In the genomic region with DNA sequence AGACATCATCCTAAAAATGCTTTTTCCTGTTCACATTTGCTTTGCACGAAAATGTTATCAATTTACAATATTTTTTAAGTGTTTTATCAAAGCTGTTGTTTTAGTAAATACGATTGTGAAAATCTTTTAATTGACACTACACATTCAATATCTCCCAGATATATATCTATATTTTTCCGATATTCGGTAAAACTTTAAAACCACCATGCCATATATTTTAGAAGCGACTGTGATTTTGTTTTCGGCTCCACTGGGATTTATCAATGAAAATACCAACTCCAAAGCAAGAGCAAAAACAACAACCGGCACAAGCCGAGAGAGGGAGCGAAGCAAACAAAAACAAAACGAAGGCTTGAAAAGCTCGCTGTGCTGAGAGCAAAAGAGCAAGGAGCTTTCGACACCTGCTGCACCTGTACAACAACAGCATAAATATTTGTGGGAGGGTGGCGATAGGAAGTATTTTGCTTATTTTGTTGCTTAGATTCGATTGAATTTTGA, we compare ENCODE assay signal across 1 fruit fly cellular context.
TF ChIP-seq lines count a peak whose summit lies in the region.

No protein-coding gene starts in this region.

TF ChIP-seq in whole organism, embryonic, 481 proteins besides CTCF, POLR2A, EP300 and RAD21 (continued from another document and continues in another):
- TF ChIP-seq tap (tag; optimal IDR thresholded peaks at IDR 0.05; lab: Kevin White, UChicago), result peak; percentile 37
- TF ChIP-seq stc (GFP tag; IDR thresholded peaks at IDR 0.05; lab: Robert Waterston, UW), result no peak
- peak; percentile 27 for TF ChIP-seq CG4854 (GFP tag; optimal IDR thresholded peaks at IDR 0.05; lab: Kevin White, UChicago)
- no peak for TF ChIP-seq pfk (GFP tag; optimal IDR thresholded peaks at IDR 0.05; lab: Kevin White, UChicago)
- TF ChIP-seq CG7963 (GFP tag; IDR thresholded peaks at IDR 0.05; lab: Robert Waterston, UW; ENCODE audit: partially characterized antibody), result no peak
- TF ChIP-seq pho (GFP tag; optimal IDR thresholded peaks at IDR 0.05; lab: Kevin White, UChicago), result peak; percentile 43
- no peak for TF ChIP-seq Doc2 (GFP tag; IDR thresholded peaks at IDR 0.05; lab: Robert Waterston, UW)
- peak; percentile 90 for TF ChIP-seq CG15073 (GFP tag; optimal IDR thresholded peaks at IDR 0.05; lab: Kevin White, UChicago)
- TF ChIP-seq CG10209 (GFP tag; optimal IDR thresholded peaks at IDR 0.05; lab: Kevin White, UChicago), result peak; percentile 42
- TF ChIP-seq Ptx1 (GFP tag; IDR thresholded peaks at IDR 0.05; lab: Robert Waterston, UW), result peak; percentile 32; the same call in 1 of the 2 replicates
- peak; percentile 12 for TF ChIP-seq CG12659 (GFP tag; optimal IDR thresholded peaks at IDR 0.05; lab: Kevin White, UChicago)
- peak; percentile 57 for TF ChIP-seq CG13424 (tag; optimal IDR thresholded peaks at IDR 0.05; lab: Kevin White, UChicago)
- TF ChIP-seq ac (GFP tag; optimal IDR thresholded peaks at IDR 0.05; lab: Kevin White, UChicago), result no peak
- TF ChIP-seq CG13296 (GFP tag; optimal IDR thresholded peaks at IDR 0.05; lab: Kevin White, UChicago), result peak; percentile 53
- peak; percentile 3 for TF ChIP-seq CG13775 (GFP tag; optimal IDR thresholded peaks at IDR 0.05; lab: Kevin White, UChicago)
- TF ChIP-seq sc (optimal IDR thresholded peaks at IDR 0.05; lab: Kevin White, UChicago), result no peak
- no peak for TF ChIP-seq sc (GFP tag; optimal IDR thresholded peaks at IDR 0.05; lab: Kevin White, UChicago)
- peak; percentile 53 for TF ChIP-seq grau (tag; optimal IDR thresholded peaks at IDR 0.05; lab: Kevin White, UChicago)
- TF ChIP-seq prd (optimal IDR thresholded peaks at IDR 0.05; lab: Kevin White, UChicago), result no peak
- TF ChIP-seq prd (GFP tag; IDR thresholded peaks at IDR 0.05; lab: Robert Waterston, UW), result 0 out of 3 replicates have a peak, but pooled peaks have one; percentile 11
- TF ChIP-seq CG8290 (GFP tag; optimal IDR thresholded peaks at IDR 0.05; lab: Kevin White, UChicago), result no peak
- TF ChIP-seq CG8290 (tag; optimal IDR thresholded peaks at IDR 0.05; lab: Kevin White, UChicago), result no peak
- TF ChIP-seq CG18764 (GFP tag; optimal IDR thresholded peaks at IDR 0.05; lab: Kevin White, UChicago), result no peak
- TF ChIP-seq Dad (GFP tag; optimal IDR thresholded peaks at IDR 0.05; lab: Kevin White, UChicago), result no peak
- TF ChIP-seq ATbp (GFP tag; optimal IDR thresholded peaks at IDR 0.05; lab: Kevin White, UChicago), result peak; percentile 44
- no peak for TF ChIP-seq Optix (GFP tag; IDR thresholded peaks at IDR 0.05; lab: Robert Waterston, UW)
- TF ChIP-seq ci (GFP tag; IDR thresholded peaks at IDR 0.05; lab: Robert Waterston, UW), result no peak
- TF ChIP-seq Hey (tag; optimal IDR thresholded peaks at IDR 0.05; lab: Kevin White, UChicago), result no peak
- TF ChIP-seq CG9876 (GFP tag; optimal IDR thresholded peaks at IDR 0.05; lab: Kevin White, UChicago), result no peak
- no peak for TF ChIP-seq CG11696 (GFP tag; IDR thresholded peaks at IDR 0.05; lab: Robert Waterston, UW)
- no peak for TF ChIP-seq nerfin-2 (GFP tag; IDR thresholded peaks at IDR 0.05; lab: Robert Waterston, UW; ENCODE audit: partially characterized antibody)
- no peak for TF ChIP-seq bbx (GFP tag; IDR thresholded peaks at IDR 0.05; lab: Robert Waterston, UW; ENCODE audit: partially characterized antibody)
- peak; percentile 33 for TF ChIP-seq CG17385 (GFP tag; optimal IDR thresholded peaks at IDR 0.05; lab: Kevin White, UChicago)
- peak; percentile 25; the same call in 1 of the 2 replicates for TF ChIP-seq CG3847 (GFP tag; IDR thresholded peaks at IDR 0.05; lab: Robert Waterston, UW)
- TF ChIP-seq CG12744 (GFP tag; optimal IDR thresholded peaks at IDR 0.05; lab: Kevin White, UChicago), result peak; percentile 52
- TF ChIP-seq nmo (GFP tag; optimal IDR thresholded peaks at IDR 0.05; lab: Kevin White, UChicago), result peak; percentile 31
- peak in 1 of 2 experiments; percentile 78 for TF ChIP-seq Hr51 (GFP tag; optimal IDR thresholded peaks at IDR 0.05; lab: Kevin White, UChicago)
- no peak for TF ChIP-seq ssp (GFP tag; IDR thresholded peaks at IDR 0.05; lab: Robert Waterston, UW)
- TF ChIP-seq lab (GFP tag; optimal IDR thresholded peaks at IDR 0.05; lab: Kevin White, UChicago), result peak; percentile 58
- no peak for TF ChIP-seq BtbVII (GFP tag; optimal IDR thresholded peaks at IDR 0.05; lab: Kevin White, UChicago)
- peak; percentile 65 for TF ChIP-seq CG30403 (GFP tag; optimal IDR thresholded peaks at IDR 0.05; lab: Kevin White, UChicago)
- no peak for TF ChIP-seq CG14667 (GFP tag; IDR thresholded peaks at IDR 0.05; lab: Robert Waterston, UW)
- peak; percentile 38 for TF ChIP-seq gcm (GFP tag; optimal IDR thresholded peaks at IDR 0.05; lab: Kevin White, UChicago)
- TF ChIP-seq nau (GFP tag; optimal IDR thresholded peaks at IDR 0.05; lab: Kevin White, UChicago), result peak; percentile 54
- peak; percentile 52 for TF ChIP-seq CG10147 (GFP tag; optimal IDR thresholded peaks at IDR 0.05; lab: Kevin White, UChicago)
- TF ChIP-seq Deaf1 (tag; optimal IDR thresholded peaks at IDR 0.05; lab: Kevin White, UChicago), result no peak
- TF ChIP-seq CG8089 (GFP tag; optimal IDR thresholded peaks at IDR 0.05; lab: Kevin White, UChicago), result no peak
- no peak for TF ChIP-seq Elba2 (GFP tag; optimal IDR thresholded peaks at IDR 0.05; lab: Kevin White, UChicago)
- TF ChIP-seq Hmx (GFP tag; optimal IDR thresholded peaks at IDR 0.05; lab: Kevin White, UChicago), result no peak
- no peak for TF ChIP-seq CG2875 (GFP tag; optimal IDR thresholded peaks at IDR 0.05; lab: Kevin White, UChicago)
- peak; percentile 56; the same call in 1 of the 2 replicates for TF ChIP-seq CG32532 (GFP tag; IDR thresholded peaks at IDR 0.05; lab: Robert Waterston, UW)
- no peak for TF ChIP-seq CG3163 (GFP tag; optimal IDR thresholded peaks at IDR 0.05; lab: Kevin White, UChicago)
- no peak for TF ChIP-seq br (optimal IDR thresholded peaks at IDR 0.05; lab: Kevin White, UChicago)
- TF ChIP-seq unpg (GFP tag; optimal IDR thresholded peaks at IDR 0.05; lab: Kevin White, UChicago), result peak; percentile 65
- no peak for TF ChIP-seq Sry-β (GFP tag; optimal IDR thresholded peaks at IDR 0.05; lab: Kevin White, UChicago)
- no peak for TF ChIP-seq emc (GFP tag; optimal IDR thresholded peaks at IDR 0.05; lab: Kevin White, UChicago)
- no peak for TF ChIP-seq CG6765 (GFP tag; optimal IDR thresholded peaks at IDR 0.05; lab: Kevin White, UChicago)
- TF ChIP-seq CG5180 (GFP tag; optimal IDR thresholded peaks at IDR 0.05; lab: Kevin White, UChicago), result no peak
- no peak for TF ChIP-seq crc (GFP tag; optimal IDR thresholded peaks at IDR 0.05; lab: Kevin White, UChicago)
- no peak for TF ChIP-seq insv (GFP tag; optimal IDR thresholded peaks at IDR 0.05; lab: Kevin White, UChicago)
- no peak for TF ChIP-seq CG12942 (GFP tag; optimal IDR thresholded peaks at IDR 0.05; lab: Kevin White, UChicago)
- TF ChIP-seq gcm2 (GFP tag; optimal IDR thresholded peaks at IDR 0.05; lab: Kevin White, UChicago), result no peak
- TF ChIP-seq CG15269 (tag; optimal IDR thresholded peaks at IDR 0.05; lab: Kevin White, UChicago), result peak; percentile 62
- TF ChIP-seq run (tag; optimal IDR thresholded peaks at IDR 0.05; lab: Kevin White, UChicago), result peak; percentile 34
- no peak for TF ChIP-seq Poxn (GFP tag; IDR thresholded peaks at IDR 0.05; lab: Robert Waterston, UW)
- 0 out of 2 replicates have a peak, but pooled peaks have one; percentile 10 for TF ChIP-seq E2f2 (GFP tag; IDR thresholded peaks at IDR 0.05; lab: Robert Waterston, UW)
- TF ChIP-seq CG16863 (GFP tag; optimal IDR thresholded peaks at IDR 0.05; lab: Kevin White, UChicago), result peak; percentile 30
- TF ChIP-seq CG12071 (GFP tag; optimal IDR thresholded peaks at IDR 0.05; lab: Kevin White, UChicago), result peak; percentile 16
- TF ChIP-seq CG16813 (GFP tag; IDR thresholded peaks at IDR 0.05; lab: Robert Waterston, UW; ENCODE audit: partially characterized antibody), result no peak
- TF ChIP-seq oc (tag; optimal IDR thresholded peaks at IDR 0.05; lab: Kevin White, UChicago), result no peak
- TF ChIP-seq sd (tag; optimal IDR thresholded peaks at IDR 0.05; lab: Kevin White, UChicago), result peak; percentile 85
- no peak for TF ChIP-seq dati (GFP tag; IDR thresholded peaks at IDR 0.05; lab: Robert Waterston, UW)
- peak; percentile 16 to 48 for TF ChIP-seq dpn (GFP tag; optimal IDR thresholded peaks at IDR 0.05; lab: Kevin White, UChicago)
- TF ChIP-seq H15 (GFP tag; IDR thresholded peaks at IDR 0.05; lab: Robert Waterston, UW), result no peak
- no peak for TF ChIP-seq ftz-f1 (GFP tag; optimal IDR thresholded peaks at IDR 0.05; lab: Kevin White, UChicago)
- no peak for TF ChIP-seq slp2 (GFP tag; optimal IDR thresholded peaks at IDR 0.05; lab: Kevin White, UChicago)
- no peak for TF ChIP-seq otp (GFP tag; IDR thresholded peaks at IDR 0.05; lab: Robert Waterston, UW)
- 0 out of 2 replicates have a peak, but pooled peaks have one; percentile 39 for TF ChIP-seq wor (GFP tag; IDR thresholded peaks at IDR 0.05; lab: Robert Waterston, UW)
- TF ChIP-seq CG7271 (tag; optimal IDR thresholded peaks at IDR 0.05; lab: Kevin White, UChicago), result no peak
- peak; percentile 42 to 69 for TF ChIP-seq bsh (GFP tag; optimal IDR thresholded peaks at IDR 0.05; lab: Kevin White, UChicago)
- TF ChIP-seq CG10565 (GFP tag; optimal IDR thresholded peaks at IDR 0.05; lab: Kevin White, UChicago), result no peak
- TF ChIP-seq phol (tag; optimal IDR thresholded peaks at IDR 0.05; lab: Kevin White, UChicago), result peak; percentile 58
- no peak for TF ChIP-seq Hr39 (optimal IDR thresholded peaks at IDR 0.05; lab: Kevin White, UChicago)
- TF ChIP-seq Eip74EF (GFP tag; optimal IDR thresholded peaks at IDR 0.05; lab: Kevin White, UChicago), result peak in 1 of 2 experiments; percentile 42
- no peak for TF ChIP-seq Ssrp (tag; optimal IDR thresholded peaks at IDR 0.05; lab: Kevin White, UChicago)
- TF ChIP-seq Spps (tag; optimal IDR thresholded peaks at IDR 0.05; lab: Kevin White, UChicago), result no peak
- TF ChIP-seq jigr1 (GFP tag; IDR thresholded peaks at IDR 0.05; lab: Robert Waterston, UW), result no peak
- TF ChIP-seq lola (GFP tag; optimal IDR thresholded peaks at IDR 0.05; lab: Kevin White, UChicago), result peak in 1 of 3 experiments; percentile 20
- no peak for TF ChIP-seq ham (GFP tag; IDR thresholded peaks at IDR 0.05; lab: Robert Waterston, UW)
- TF ChIP-seq Asciz (GFP tag; optimal IDR thresholded peaks at IDR 0.05; lab: Kevin White, UChicago), result peak; percentile 46
- TF ChIP-seq CG4617 (GFP tag; optimal IDR thresholded peaks at IDR 0.05; lab: Kevin White, UChicago; ENCODE audit: borderline replicate concordance), result no peak
- peak; percentile 77 for TF ChIP-seq Med (GFP tag; lab: Kevin White, UChicago)
- no peak for TF ChIP-seq Myb (GFP tag; optimal IDR thresholded peaks at IDR 0.05; lab: Kevin White, UChicago)
- peak; percentile 43 for TF ChIP-seq CG6689 (GFP tag; IDR thresholded peaks at IDR 0.05; lab: Robert Waterston, UW)
- no peak for TF ChIP-seq CG2129 (GFP tag; IDR thresholded peaks at IDR 0.05; lab: Robert Waterston, UW; ENCODE audit: partially characterized antibody)
- peak; percentile 1 for TF ChIP-seq D19B (GFP tag; optimal IDR thresholded peaks at IDR 0.05; lab: Kevin White, UChicago)
- TF ChIP-seq pzg (GFP tag; optimal IDR thresholded peaks at IDR 0.05; lab: Kevin White, UChicago), result no peak
- no peak for TF ChIP-seq Bdp1 (GFP tag; optimal IDR thresholded peaks at IDR 0.05; lab: Kevin White, UChicago)
- TF ChIP-seq ash1 (GFP tag; optimal IDR thresholded peaks at IDR 0.05; lab: Kevin White, UChicago), result no peak
- no peak for TF ChIP-seq wek (GFP tag; optimal IDR thresholded peaks at IDR 0.05; lab: Kevin White, UChicago)
- no peak for TF ChIP-seq CG4707 (GFP tag; optimal IDR thresholded peaks at IDR 0.05; lab: Kevin White, UChicago)
- TF ChIP-seq CG1233 (GFP tag; optimal IDR thresholded peaks at IDR 0.05; lab: Kevin White, UChicago), result no peak
- no peak for TF ChIP-seq grn (GFP tag; optimal IDR thresholded peaks at IDR 0.05; lab: Kevin White, UChicago)
- TF ChIP-seq lilli (GFP tag; optimal IDR thresholded peaks at IDR 0.05; lab: Kevin White, UChicago), result peak; percentile 56
- no peak for TF ChIP-seq yki (optimal IDR thresholded peaks at IDR 0.05; lab: Kevin White, UChicago)
- TF ChIP-seq ab (GFP tag; optimal IDR thresholded peaks at IDR 0.05; lab: Kevin White, UChicago), result no peak
- peak; percentile 49 for TF ChIP-seq bcd (GFP tag; optimal IDR thresholded peaks at IDR 0.05; lab: Kevin White, UChicago)
- TF ChIP-seq CG10366 (GFP tag; IDR thresholded peaks at IDR 0.05; lab: Robert Waterston, UW), result peak; percentile 25; the same call in 1 of the 2 replicates
- TF ChIP-seq Ets97D (GFP tag; optimal IDR thresholded peaks at IDR 0.05; lab: Kevin White, UChicago), result no peak
- TF ChIP-seq CG14441 (GFP tag; IDR thresholded peaks at IDR 0.05; lab: Robert Waterston, UW), result peak; percentile 52; the same call in 1 of the 2 replicates
- peak; percentile 10 for TF ChIP-seq fd96Cb (tag; optimal IDR thresholded peaks at IDR 0.05; lab: Kevin White, UChicago)
- TF ChIP-seq CG11723 (GFP tag; optimal IDR thresholded peaks at IDR 0.05; lab: Kevin White, UChicago), result peak; percentile 12
- TF ChIP-seq Fer1 (GFP tag; optimal IDR thresholded peaks at IDR 0.05; lab: Kevin White, UChicago), result no peak
- 0 out of 2 replicates have a peak, but pooled peaks have one; percentile 34 for TF ChIP-seq H2.0 (GFP tag; IDR thresholded peaks at IDR 0.05; lab: Robert Waterston, UW)
- no peak for TF ChIP-seq CG8924 (tag; optimal IDR thresholded peaks at IDR 0.05; lab: Kevin White, UChicago)
- TF ChIP-seq Camta (GFP tag; optimal IDR thresholded peaks at IDR 0.05; lab: Kevin White, UChicago), result no peak
- no peak for TF ChIP-seq CG8478 (optimal IDR thresholded peaks at IDR 0.05; lab: Kevin White, UChicago)
- TF ChIP-seq CG3726 (GFP tag; IDR thresholded peaks at IDR 0.05; lab: Robert Waterston, UW), result no peak
- peak; percentile 21; the same call in 1 of the 2 replicates for TF ChIP-seq E2f1 (GFP tag; IDR thresholded peaks at IDR 0.05; lab: Robert Waterston, UW)
- no peak for TF ChIP-seq NFAT (GFP tag; IDR thresholded peaks at IDR 0.05; lab: Robert Waterston, UW)
- peak; percentile 6 for TF ChIP-seq lbe (GFP tag; optimal IDR thresholded peaks at IDR 0.05; lab: Kevin White, UChicago)
- TF ChIP-seq Jarid2 (GFP tag; optimal IDR thresholded peaks at IDR 0.05; lab: Kevin White, UChicago), result no peak
- TF ChIP-seq Trl (optimal IDR thresholded peaks at IDR 0.05; lab: Kevin White, UChicago), result peak; percentile 59 to 73
- TF ChIP-seq Trl (GFP tag; optimal IDR thresholded peaks at IDR 0.05; lab: Kevin White, UChicago), result peak; percentile 27
- no peak for TF ChIP-seq croc (GFP tag; conservative IDR thresholded peaks at IDR 0.05; lab: Robert Waterston, UW)
- TF ChIP-seq BEAF-32 (GFP tag; optimal IDR thresholded peaks at IDR 0.05; lab: Kevin White, UChicago), result no peak
- TF ChIP-seq inv (GFP tag; IDR thresholded peaks at IDR 0.05; lab: Robert Waterston, UW; ENCODE audit: partially characterized antibody), result no peak
- TF ChIP-seq so (GFP tag; IDR thresholded peaks at IDR 0.05; lab: Robert Waterston, UW), result no peak
